Worm (Caenorhabditis elegans): ENCODE results near the gene D1025.1.
A peak's percentile ranks its signal among the peaks of the same experiment; 100 is the strongest.

D1025.1 gene

DNA sequence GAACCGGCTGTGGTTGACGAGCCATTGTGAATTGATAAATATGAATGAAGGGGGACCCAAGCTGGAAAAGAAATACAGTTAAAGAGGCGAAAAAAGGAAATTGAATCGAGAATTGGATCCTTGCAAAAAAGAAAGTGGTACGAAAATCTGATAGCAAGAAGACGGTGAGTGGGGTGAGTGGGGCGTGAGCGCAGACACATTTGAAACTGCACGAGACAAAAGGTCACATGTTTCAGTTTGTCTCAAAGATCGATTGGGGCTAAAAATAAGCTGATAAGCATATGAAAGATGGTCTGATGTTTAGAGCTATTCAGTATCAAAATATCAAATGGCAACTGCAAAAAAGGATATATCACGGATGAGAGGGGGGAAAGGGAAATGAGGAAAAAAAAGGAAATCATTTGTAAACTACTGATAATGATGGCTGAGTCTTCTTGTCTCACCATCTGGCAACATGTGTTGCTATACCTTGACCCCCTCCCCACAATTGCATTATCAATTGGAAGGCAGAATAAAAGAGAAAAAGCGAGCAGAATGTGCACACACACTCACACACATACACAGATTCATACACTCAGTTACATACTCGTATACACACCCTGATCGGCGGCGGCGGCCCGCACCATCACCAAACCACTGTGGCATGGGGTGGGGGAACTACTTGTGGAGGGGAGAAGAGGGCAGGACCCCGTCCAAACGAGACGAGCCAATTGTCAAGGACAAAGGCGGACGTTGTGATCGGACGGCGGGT, 16.6 kb upstream of the D1025.1 start, which contains the start of gene M163.1:
Gene M163.1 (minus strand): TSS at position 25 of the 751 bp plus-strand sequence.
- TF ChIP-seq attf-4 (tag; optimal IDR thresholded peaks at IDR 0.05) (no peak), lin-38 (GFP tag; IDR thresholded peaks at IDR 0.05) (0 out of 2 replicates have a peak, but pooled peaks have one; percentile 18), mes-2 (tag; optimal IDR thresholded peaks at IDR 0.05; ENCODE audit: poor library complexity, severe bottlenecking) (peak; percentile 1), daf-16 (GFP tag; optimal IDR thresholded peaks at IDR 0.05) (no peak), daf-16 (tag; optimal IDR thresholded peaks at IDR 0.05) (peak; percentile 57), pqm-1 (tag; optimal IDR thresholded peaks at IDR 0.05) (peak; percentile 49), aly-2 (tag; optimal IDR thresholded peaks at IDR 0.05) (no peak), unc-62 (GFP tag; optimal IDR thresholded peaks at IDR 0.05 in 1 of 2) (peak in 1 of 2 experiments; percentile 91), unc-62 (tag; optimal IDR thresholded peaks at IDR 0.05) (no peak), unc-39 (tag; optimal IDR thresholded peaks at IDR 0.05) (no peak), egl-43 (GFP tag; IDR thresholded peaks at IDR 0.05) (0 out of 2 replicates have a peak, but pooled peaks have one; percentile 11), nhr-11 (tag; optimal IDR thresholded peaks at IDR 0.05) (no peak), aha-1 (tag) (peak; percentile 95), mxl-2 (GFP tag; conservative IDR thresholded peaks at IDR 0.05) (no peak), zfp-2 (tag; optimal IDR thresholded peaks at IDR 0.05) (no peak), mdt-29 (GFP tag; IDR thresholded peaks at IDR 0.05) (0 out of 2 replicates have a peak, but pooled peaks have one; percentile 11), F44E2.7 (GFP tag; IDR thresholded peaks at IDR 0.05) (0 out of 2 replicates have a peak, but pooled peaks have one; percentile 48), ces-1 (GFP tag; optimal IDR thresholded peaks at IDR 0.05) (no peak), daf-12 (tag; optimal IDR thresholded peaks at IDR 0.05) (no peak), set-16 (GFP tag; IDR thresholded peaks at IDR 0.05) (peak; percentile 84), lin-13 (GFP tag; optimal IDR thresholded peaks at IDR 0.05) (no peak), snpc-1.2 (GFP tag; IDR thresholded peaks at IDR 0.05) (no peak), dmd-6 (GFP tag; IDR thresholded peaks at IDR 0.05) (peak; percentile 56), daf-19 (GFP tag; conservative IDR thresholded peaks at IDR 0.05) (no peak), saeg-2 (GFP tag; IDR thresholded peaks at IDR 0.05) (no peak), hlh-30 (tag; optimal IDR thresholded peaks at IDR 0.05; ENCODE audit: insufficient read depth) (peak; percentile 76), zfp-3 (GFP tag; conservative IDR thresholded peaks at IDR 0.05) (no peak), daf-8 (GFP tag; IDR thresholded peaks at IDR 0.05) (no peak), nhr-28 (tag; optimal IDR thresholded peaks at IDR 0.05) (peak; percentile 37), D1046.2 (GFP tag; IDR thresholded peaks at IDR 0.05) (no peak), dmd-8 (GFP tag; IDR thresholded peaks at IDR 0.05) (no peak), tra-1 (GFP tag; IDR thresholded peaks at IDR 0.05) (0 out of 2 replicates have a peak, but pooled peaks have one; percentile 28), hlh-11 (tag; optimal IDR thresholded peaks at IDR 0.05) (peak; percentile 38), hif-1 (tag; optimal IDR thresholded peaks at IDR 0.05) (no peak), dve-1 (tag; optimal IDR thresholded peaks at IDR 0.05; ENCODE audit: insufficient read depth) (peak; percentile 42), nhr-76 (tag; optimal IDR thresholded peaks at IDR 0.05) (no peak), mdl-1 (tag; optimal IDR thresholded peaks at IDR 0.05) (no peak), ceh-62 (tag; optimal IDR thresholded peaks at IDR 0.05) (no peak)

DNA sequence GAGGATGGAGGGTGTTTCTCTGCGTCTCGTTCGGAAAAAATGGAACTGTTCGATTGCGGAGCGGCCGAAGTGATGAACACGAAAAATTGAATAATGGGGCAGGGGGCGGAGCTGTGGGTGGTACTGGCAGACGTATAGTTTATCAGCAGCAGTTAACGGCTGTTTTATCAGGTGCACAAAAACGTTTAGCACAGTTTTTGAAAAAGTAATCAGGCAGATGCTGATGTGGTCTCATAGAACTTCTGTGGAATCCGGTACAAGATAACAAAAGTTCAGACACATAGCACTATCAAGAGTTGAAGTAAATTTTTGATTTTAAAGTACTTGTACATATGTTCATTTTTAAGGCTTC, 16.0 kb upstream of the D1025.1 start:
- no peak for TF ChIP-seq attf-4 (tag; optimal IDR thresholded peaks at IDR 0.05)
- TF ChIP-seq lin-39 (tag; optimal IDR thresholded peaks at IDR 0.05): no peak
- TF ChIP-seq F49E8.2 (tag; optimal IDR thresholded peaks at IDR 0.05; ENCODE audit: borderline replicate concordance): no peak
- TF ChIP-seq nhr-28 (tag; optimal IDR thresholded peaks at IDR 0.05): peak; percentile 83
- TF ChIP-seq tra-1 (GFP tag; IDR thresholded peaks at IDR 0.05): 0 out of 2 replicates have a peak, but pooled peaks have one; percentile 12
- TF ChIP-seq gei-8 (GFP tag; optimal IDR thresholded peaks at IDR 0.05): no peak
- TF ChIP-seq php-3 (GFP tag; IDR thresholded peaks at IDR 0.05): peak; percentile 41; the same call in 1 of the 2 replicates
- TF ChIP-seq F10B5.3 (tag; optimal IDR thresholded peaks at IDR 0.05): peak; percentile 7
- TF ChIP-seq duxl-1 (tag; optimal IDR thresholded peaks at IDR 0.05; ENCODE audit: poor library complexity): no peak
- no peak for TF ChIP-seq mep-1 (tag; optimal IDR thresholded peaks at IDR 0.05)
- TF ChIP-seq set-16 (GFP tag; IDR thresholded peaks at IDR 0.05): no peak
- no peak for TF ChIP-seq F37D6.2 (tag; optimal IDR thresholded peaks at IDR 0.05)
- TF ChIP-seq mdt-29 (GFP tag; IDR thresholded peaks at IDR 0.05): no peak
- no peak for TF ChIP-seq hif-1 (tag; optimal IDR thresholded peaks at IDR 0.05)
- TF ChIP-seq dmd-8 (GFP tag; IDR thresholded peaks at IDR 0.05): 0 out of 2 replicates have a peak, but pooled peaks have one; percentile 22
- TF ChIP-seq mdl-1 (tag; optimal IDR thresholded peaks at IDR 0.05): no peak
- TF ChIP-seq daf-8 (GFP tag; IDR thresholded peaks at IDR 0.05): no peak
- TF ChIP-seq T26A8.4 (GFP tag; IDR thresholded peaks at IDR 0.05): no peak
- TF ChIP-seq egl-27 (tag; optimal IDR thresholded peaks at IDR 0.05): no peak
- no peak for TF ChIP-seq lin-38 (GFP tag; IDR thresholded peaks at IDR 0.05)
- no peak for TF ChIP-seq ceh-62 (tag; optimal IDR thresholded peaks at IDR 0.05)
- no peak for TF ChIP-seq zfp-2 (tag; optimal IDR thresholded peaks at IDR 0.05)
- peak; percentile 54 for TF ChIP-seq dve-1 (tag; optimal IDR thresholded peaks at IDR 0.05; ENCODE audit: insufficient read depth)

All from whole organism, L4 larva.